Worm (Caenorhabditis elegans) whole organism, young adult: Measurements from ENCODE around the gene F28C6.5.

Experiments used
- B0019.2 ChIP-seq: fragments of 200-800 bp; sonication (Bioruptor generic); conservative IDR thresholded peaks from 2 replicates; pipeline ENCODE4 v1.3.6; 2022; ENCODE audit warnings: missing genetic modification reagents, missing genetic modification characterization, missing compliant biosample characterization
- B0336.3 ChIP-seq: fragments of 200-800 bp; sonication (Bioruptor generic); IDR thresholded peaks from 2 replicates; pipeline ENCODE4 v1.3.6; 2022; ENCODE audit warnings: missing genetic modification characterization, missing compliant biosample characterization
- C17E4.6 ChIP-seq: fragments of 200-800 bp; sonication (Bioruptor generic); IDR thresholded peaks from 2 replicates; pipeline ENCODE4 v1.3.6; 2022; ENCODE audit warnings: missing genetic modification reagents, missing genetic modification characterization, missing compliant biosample characterization
- D2030.7 ChIP-seq: fragments of 200-800 bp; sonication (Bioruptor generic); IDR thresholded peaks from 2 replicates; pipeline ENCODE4 v1.3.6; 2022; ENCODE audit warnings: missing genetic modification reagents, missing genetic modification characterization, missing compliant biosample characterization
- F22D6.2 ChIP-seq: sonication (generic microtip); optimal IDR thresholded peaks from 2 replicates; lab custom pipeline; 2016; ENCODE audit warnings: mild to moderate bottlenecking, missing genetic modification characterization, missing compliant biosample characterization
- F33H1.4 ChIP-seq: fragments of 200-800 bp; sonication (Bioruptor generic); IDR thresholded peaks from 2 replicates; pipeline ENCODE4 v1.3.6; 2022; ENCODE audit warnings: missing genetic modification reagents, missing genetic modification characterization, missing compliant biosample characterization
- F49E8.2 ChIP-seq: sonication (generic microtip); optimal IDR thresholded peaks from 3 replicates; lab custom pipeline; 2017; ENCODE audit warnings: missing genetic modification characterization, mild to moderate bottlenecking, missing compliant biosample characterization, antibody characterized with exemption, moderate library complexity; ENCODE audit not compliant: insufficient read depth
- Y53G8AR.9 ChIP-seq: fragments of 200-800 bp; sonication (Bioruptor generic); conservative IDR thresholded peaks from 2 replicates; pipeline ENCODE4 v1.3.6; 2022; ENCODE audit warnings: missing genetic modification reagents, missing genetic modification characterization, missing compliant biosample characterization
- Y79H2A.3 ChIP-seq: fragments of 200-800 bp; sonication (Bioruptor generic); conservative IDR thresholded peaks from 2 replicates; pipeline ENCODE4 v1.3.6; 2022; ENCODE audit warnings: missing genetic modification reagents, missing genetic modification characterization, missing compliant biosample characterization
- aptf-3 ChIP-seq: fragments of 200-800 bp; sonication (Bioruptor generic); IDR thresholded peaks from 2 replicates; pipeline ENCODE4 v1.3.6; 2022; ENCODE audit warnings: missing genetic modification characterization, missing compliant biosample characterization
- cebp-1 ChIP-seq, 2 experiments: fragments of 200-800 bp in 1 of 2; sonication (Bioruptor generic) in 1 of 2; sonication (generic microtip) in 1 of 2; IDR thresholded peaks in 1 of 2; optimal IDR thresholded peaks in 1 of 2; 2 replicates each; pipeline versions ENCODE4 v1.3.6 to Lab custom; 2017 to 2022; ENCODE audit warnings: missing compliant biosample characterization in 2 of 2, missing genetic modification characterization in 2 of 2, mild to moderate bottlenecking in 1 of 2, missing genetic modification reagents in 1 of 2, moderate library complexity in 1 of 2
- cebp-2 ChIP-seq: fragments of 200-800 bp; sonication (Bioruptor generic); IDR thresholded peaks from 2 replicates; pipeline ENCODE4 v1.3.6; 2022; ENCODE audit warnings: missing genetic modification characterization, missing compliant biosample characterization
- ceh-40 ChIP-seq: fragments of 200-800 bp; sonication (Bioruptor generic); IDR thresholded peaks from 2 replicates; pipeline ENCODE4 v1.3.6; 2022; ENCODE audit warnings: missing genetic modification characterization, missing compliant biosample characterization
- ceh-91 ChIP-seq: fragments of 200-800 bp; sonication (Bioruptor generic); IDR thresholded peaks from 2 replicates; pipeline ENCODE4 v1.3.6; 2022; ENCODE audit warnings: missing genetic modification reagents, missing genetic modification characterization, missing compliant biosample characterization
- chd-7 ChIP-seq: sonication (generic microtip); optimal IDR thresholded peaks from 2 replicates; lab custom pipeline; 2016; ENCODE audit warnings: mild to moderate bottlenecking, missing genetic modification characterization, moderate library complexity, missing compliant biosample characterization
- die-1 ChIP-seq: sonication (generic microtip); optimal IDR thresholded peaks from 2 replicates; lab custom pipeline; 2016; ENCODE audit warnings: missing genotype, mild to moderate bottlenecking, missing genetic modification characterization, missing compliant biosample characterization
- dox-1 ChIP-seq: fragments of 200-800 bp; sonication (Bioruptor generic); IDR thresholded peaks from 2 replicates; pipeline ENCODE4 v1.3.6; 2022; ENCODE audit warnings: missing genetic modification reagents, missing genetic modification characterization, missing compliant biosample characterization
- dpff-1 ChIP-seq: sonication (generic microtip); optimal IDR thresholded peaks from 2 replicates; lab custom pipeline; 2017; ENCODE audit warnings: mild to moderate bottlenecking, missing genetic modification characterization, missing compliant biosample characterization
- dpl-1 ChIP-seq: fragments of 150-350 bp; optimal IDR thresholded peaks from 2 replicates; lab custom pipeline; 2014; ENCODE audit warnings: missing biosample characterization, missing genetic modification reagents, missing genetic modification characterization
- efl-1 ChIP-seq: fragments of 150-350 bp; optimal IDR thresholded peaks from 2 replicates; lab custom pipeline; 2014; ENCODE audit warnings: missing biosample characterization, missing genetic modification reagents, missing genetic modification characterization
- egrh-3 ChIP-seq: fragments of 200-800 bp; sonication (Bioruptor generic); IDR thresholded peaks from 2 replicates; pipeline ENCODE4 v1.3.6; 2022; ENCODE audit warnings: missing genetic modification reagents, missing genetic modification characterization, missing compliant biosample characterization
- ekl-4 ChIP-seq: fragments of 200-800 bp; sonication (Bioruptor generic); IDR thresholded peaks from 2 replicates; pipeline ENCODE4 v1.3.6; 2022; ENCODE audit warnings: missing genetic modification reagents, missing genetic modification characterization, missing compliant biosample characterization
- ets-4 ChIP-seq: fragments of 200-800 bp; sonication (Bioruptor generic); optimal IDR thresholded peaks from 2 replicates; lab custom pipeline; 2018; ENCODE audit warnings: mild to moderate bottlenecking, missing genetic modification characterization, missing compliant biosample characterization
- fkh-3 ChIP-seq: sonication (generic microtip); optimal IDR thresholded peaks from 2 replicates; lab custom pipeline; 2016; ENCODE audit warnings: mild to moderate bottlenecking, missing genetic modification characterization, missing compliant biosample characterization
- gei-17 ChIP-seq: fragments of 200-800 bp; sonication (Bioruptor generic); optimal IDR thresholded peaks from 2 replicates; lab custom pipeline; 2018; ENCODE audit warnings: mild to moderate bottlenecking, missing genetic modification characterization, missing compliant biosample characterization
- hlh-12 ChIP-seq: sonication (generic microtip); optimal IDR thresholded peaks from 2 replicates; lab custom pipeline; 2016; ENCODE audit warnings: missing genetic modification characterization, missing compliant biosample characterization
- hmg-1.2 ChIP-seq: fragments of 200-800 bp; sonication (Bioruptor generic); IDR thresholded peaks from 2 replicates; pipeline ENCODE4 v1.3.6; 2022; ENCODE audit warnings: missing genetic modification reagents, missing genetic modification characterization, missing compliant biosample characterization
- hrde-1 ChIP-seq: sonication (generic microtip); optimal IDR thresholded peaks from 2 replicates; lab custom pipeline; 2016; ENCODE audit warnings: missing genetic modification characterization, mild to moderate bottlenecking, missing compliant biosample characterization, moderate library complexity, missing genotype, missing genetic modification reagents, borderline replicate concordance
- hsf-1 ChIP-seq: fragments of 200-800 bp; sonication (Bioruptor generic); IDR thresholded peaks from 2 replicates; pipeline ENCODE4 v1.3.6; 2022; ENCODE audit warnings: missing genetic modification reagents, missing genetic modification characterization, missing compliant biosample characterization
- lin-26 ChIP-seq: fragments of 200-800 bp; sonication (Bioruptor generic); IDR thresholded peaks from 2 replicates; pipeline ENCODE4 v1.3.6; 2022; ENCODE audit warnings: missing genetic modification reagents, missing genetic modification characterization, missing compliant biosample characterization
- lin-40 ChIP-seq: sonication (generic microtip); optimal IDR thresholded peaks from 2 replicates; lab custom pipeline; 2016; ENCODE audit warnings: missing genetic modification characterization, mild to moderate bottlenecking, missing compliant biosample characterization, missing genotype, missing genetic modification reagents
- lin-54 ChIP-seq: fragments of 200-800 bp; sonication (Bioruptor generic); optimal IDR thresholded peaks from 2 replicates; lab custom pipeline; 2018; ENCODE audit warnings: mild to moderate bottlenecking, missing genetic modification characterization, missing compliant biosample characterization
- nhr-90 ChIP-seq: sonication (generic microtip); optimal IDR thresholded peaks from 2 replicates; lab custom pipeline; 2016; ENCODE audit warnings: missing genotype, mild to moderate bottlenecking, missing genetic modification characterization, missing compliant biosample characterization
- pha-4 ChIP-seq: fragments of 150-350 bp; sonication (generic microtip); optimal IDR thresholded peaks from 2 replicates; lab custom pipeline; 2014; ENCODE audit warnings: missing biosample characterization, missing genetic modification reagents, missing genetic modification characterization
- rcor-1 ChIP-seq: fragments of 200-800 bp; sonication (Bioruptor generic); IDR thresholded peaks from 2 replicates; pipeline ENCODE4 v1.3.6; 2022; ENCODE audit warnings: missing genetic modification reagents, missing genetic modification characterization, missing compliant biosample characterization
- rec-8 ChIP-seq, 2 experiments: sonication (generic microtip); optimal IDR thresholded peaks; 2 replicates each; lab custom pipeline; 2016; ENCODE audit warnings: mild to moderate bottlenecking in 2 of 2, missing genetic modification characterization in 2 of 2, missing genetic modification reagents in 2 of 2, missing genotype in 2 of 2, missing biosample characterization in 1 of 2, missing compliant biosample characterization in 1 of 2, moderate library complexity in 1 of 2
- repo-1 ChIP-seq: sonication (generic microtip); optimal IDR thresholded peaks from 2 replicates; lab custom pipeline; 2017; ENCODE audit warnings: mild to moderate bottlenecking, missing genetic modification characterization, missing compliant biosample characterization
- sea-2 ChIP-seq: fragments of 200-800 bp; sonication (Bioruptor generic); IDR thresholded peaks from 2 replicates; pipeline ENCODE4 v1.3.6; 2022; ENCODE audit warnings: missing genetic modification characterization, missing compliant biosample characterization
- snpc-3.4 ChIP-seq: sonication (generic microtip); optimal IDR thresholded peaks from 2 replicates; lab custom pipeline; 2017; ENCODE audit warnings: missing genetic modification characterization, mild to moderate bottlenecking, missing compliant biosample characterization, antibody characterized with exemption, moderate library complexity, missing genotype, missing genetic modification reagents
- snpc-4 ChIP-seq, 5 experiments: fragments of 150-350 bp in 1 of 5; sonication (generic microtip) in 4 of 5; optimal IDR thresholded peaks; 2 replicates each; lab custom pipeline; 2014 to 2018; ENCODE audit warnings: missing genetic modification characterization in 5 of 5, missing biosample characterization in 3 of 5, antibody characterized with exemption in 2 of 5, mild to moderate bottlenecking in 2 of 5, missing compliant biosample characterization in 2 of 5, missing genotype in 2 of 5, moderate library complexity in 2 of 5, missing genetic modification reagents in 1 of 5
- somi-1 ChIP-seq: fragments of 200-800 bp; sonication (Bioruptor generic); optimal IDR thresholded peaks from 2 replicates; lab custom pipeline; 2018; ENCODE audit warnings: mild to moderate bottlenecking, missing genetic modification characterization, missing compliant biosample characterization
- tbx-9 ChIP-seq: sonication (generic microtip); optimal IDR thresholded peaks from 2 replicates; lab custom pipeline; 2016; ENCODE audit warnings: borderline replicate concordance, missing genetic modification characterization, inconsistent platforms, missing compliant biosample characterization
- tlf-1 ChIP-seq: fragments of 200-800 bp; sonication (Bioruptor generic); optimal IDR thresholded peaks from 2 replicates; lab custom pipeline; 2018; ENCODE audit warnings: mild to moderate bottlenecking, missing genetic modification characterization, missing compliant biosample characterization
- unc-62 ChIP-seq: fragments of 150-350 bp; optimal IDR thresholded peaks from 2 replicates; lab custom pipeline; 2014; ENCODE audit warnings: missing biosample characterization, missing genetic modification reagents, missing genetic modification characterization
- zfh-2 ChIP-seq: fragments of 200-800 bp; sonication (Bioruptor generic); conservative IDR thresholded peaks from 2 replicates; pipeline ENCODE4 v1.3.6; 2022; ENCODE audit warnings: missing genetic modification reagents, missing genetic modification characterization, missing compliant biosample characterization
- zim-3 ChIP-seq: sonication (generic microtip); optimal IDR thresholded peaks from 2 replicates; lab custom pipeline; 2017; ENCODE audit warnings: mild to moderate bottlenecking, missing genetic modification characterization, moderate library complexity, missing compliant biosample characterization
- ztf-18 ChIP-seq: sonication (generic microtip); optimal IDR thresholded peaks from 2 replicates; lab custom pipeline; 2016; ENCODE audit warnings: missing genotype, mild to moderate bottlenecking, missing genetic modification characterization, missing compliant biosample characterization
- ztf-28 ChIP-seq: fragments of 200-800 bp; sonication (Bioruptor generic); IDR thresholded peaks from 2 replicates; pipeline ENCODE4 v1.3.6; 2022; ENCODE audit warnings: missing genetic modification reagents, missing genetic modification characterization, missing compliant biosample characterization

F28C6.5 gene

DNA sequence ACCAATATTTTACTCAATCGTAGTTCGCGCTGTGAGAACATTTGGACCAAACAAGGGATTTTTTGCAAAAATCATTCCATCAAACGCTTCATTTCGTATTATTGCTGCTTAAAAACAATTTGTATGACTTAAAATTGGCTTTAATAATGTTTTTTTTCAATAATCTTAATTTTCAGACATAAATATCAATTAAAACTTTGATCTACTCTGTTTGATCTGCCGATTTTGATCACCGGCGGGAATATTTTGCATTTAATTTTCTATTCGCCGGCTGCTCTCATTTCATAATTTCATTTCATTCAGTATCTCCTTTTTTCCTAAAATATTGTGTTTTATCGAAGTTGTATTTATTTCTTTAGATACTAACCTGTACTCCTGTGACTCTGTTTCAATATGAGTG is 24.1 kb upstream of the F28C6.5 start, which contains the start of gene puf-5 (continued):
- peak; percentile 78 for TF ChIP-seq snpc-3.4 (tag; lab: Kevin White, UChicago)
- no peak for TF ChIP-seq zim-3 (tag; lab: Kevin White, UChicago)
- no peak for TF ChIP-seq egrh-3 (GFP tag; lab: Robert Waterston, UW)
- no peak for TF ChIP-seq F22D6.2 (tag; lab: Kevin White, UChicago)
- TF ChIP-seq tbx-9 (tag; lab: Kevin White, UChicago), result no peak
- peak; percentile 73 for TF ChIP-seq F49E8.2 (tag; lab: Kevin White, UChicago)
- peak; percentile 63 for TF ChIP-seq dpl-1
- no peak for TF ChIP-seq lin-40 (tag; lab: Kevin White, UChicago)
- TF ChIP-seq dox-1, result 0 out of 2 replicates have a peak, but pooled peaks have one; percentile 11
- TF ChIP-seq sea-2 (GFP tag; lab: Robert Waterston, UW), result no peak
- no peak for TF ChIP-seq B0019.2
- TF ChIP-seq Y53G8AR.9 (GFP tag; lab: Robert Waterston, UW), result no peak
- TF ChIP-seq rcor-1 (GFP tag; lab: Robert Waterston, UW), result no peak
- no peak for TF ChIP-seq ztf-28 (GFP tag; lab: Robert Waterston, UW)
- no peak for TF ChIP-seq cebp-1 (GFP tag; IDR thresholded peaks at IDR 0.05; lab: Robert Waterston, UW)
- TF ChIP-seq cebp-1 (tag; optimal IDR thresholded peaks at IDR 0.05; lab: Kevin White, UChicago), result no peak
- TF ChIP-seq B0336.3, result no peak
- no peak for TF ChIP-seq fkh-3 (tag; lab: Kevin White, UChicago)
- TF ChIP-seq ztf-18 (tag; lab: Kevin White, UChicago), result no peak
- no peak for TF ChIP-seq cebp-2 (GFP tag; lab: Robert Waterston, UW)
- no peak for TF ChIP-seq pha-4 (tag; lab: Kevin White, UChicago)
- peak; percentile 25 for TF ChIP-seq tlf-1
- TF ChIP-seq D2030.7 (GFP tag; lab: Robert Waterston, UW), result peak; percentile 79
- TF ChIP-seq C17E4.6 (GFP tag; lab: Robert Waterston, UW), result no peak
- no peak for TF ChIP-seq somi-1
- TF ChIP-seq hmg-1.2 (GFP tag; lab: Robert Waterston, UW), result no peak
- TF ChIP-seq repo-1 (tag; lab: Kevin White, UChicago), result no peak
- 0 out of 2 replicates have a peak, but pooled peaks have one; percentile 41 for TF ChIP-seq ekl-4 (GFP tag; lab: Robert Waterston, UW)
- TF ChIP-seq nhr-90 (tag; lab: Kevin White, UChicago), result no peak
- no peak for TF ChIP-seq rec-8 (tag; optimal IDR thresholded peaks at IDR 0.05; lab: Kevin White, UChicago)
- TF ChIP-seq lin-54 (GFP tag; lab: Kevin White, UChicago), result peak; percentile 44
- TF ChIP-seq chd-7 (tag; lab: Kevin White, UChicago), result no peak
- TF ChIP-seq hlh-12 (tag; lab: Kevin White, UChicago), result no peak
- TF ChIP-seq dpff-1 (tag; lab: Kevin White, UChicago), result no peak
- no peak for TF ChIP-seq ceh-40 (GFP tag; lab: Robert Waterston, UW)
- peak; percentile 21 for TF ChIP-seq snpc-4 (GFP tag; optimal IDR thresholded peaks at IDR 0.05; lab: Kevin White, UChicago)
- peak in 1 of 4 experiments; percentile 22 for TF ChIP-seq snpc-4 (tag; optimal IDR thresholded peaks at IDR 0.05; lab: Kevin White, UChicago)
- peak; percentile 95 for TF ChIP-seq efl-1
- TF ChIP-seq F33H1.4 (GFP tag; lab: Robert Waterston, UW), result peak; percentile 67
- TF ChIP-seq hsf-1 (GFP tag; lab: Robert Waterston, UW), result peak; percentile 65; the same call in 1 of the 2 replicates
- no peak for TF ChIP-seq die-1 (tag; lab: Kevin White, UChicago)
- TF ChIP-seq ets-4 (GFP tag; lab: Kevin White, UChicago), result no peak
- TF ChIP-seq aptf-3 (GFP tag; lab: Robert Waterston, UW), result no peak
- no peak for TF ChIP-seq Y79H2A.3
- TF ChIP-seq gei-17 (GFP tag; lab: Kevin White, UChicago), result no peak
- TF ChIP-seq unc-62 (GFP tag; lab: Kevin White, UChicago), result no peak
- TF ChIP-seq lin-26 (GFP tag; lab: Robert Waterston, UW), result no peak
- TF ChIP-seq hrde-1 (tag; lab: Kevin White, UChicago), result no peak
- TF ChIP-seq zfh-2 (GFP tag; lab: Robert Waterston, UW), result no peak
- TF ChIP-seq ceh-91 (GFP tag; lab: Robert Waterston, UW), result peak; percentile 70
